Fruit fly (Drosophila melanogaster): ENCODE results near the gene BG642312.

Gene BG642312

DNA sequence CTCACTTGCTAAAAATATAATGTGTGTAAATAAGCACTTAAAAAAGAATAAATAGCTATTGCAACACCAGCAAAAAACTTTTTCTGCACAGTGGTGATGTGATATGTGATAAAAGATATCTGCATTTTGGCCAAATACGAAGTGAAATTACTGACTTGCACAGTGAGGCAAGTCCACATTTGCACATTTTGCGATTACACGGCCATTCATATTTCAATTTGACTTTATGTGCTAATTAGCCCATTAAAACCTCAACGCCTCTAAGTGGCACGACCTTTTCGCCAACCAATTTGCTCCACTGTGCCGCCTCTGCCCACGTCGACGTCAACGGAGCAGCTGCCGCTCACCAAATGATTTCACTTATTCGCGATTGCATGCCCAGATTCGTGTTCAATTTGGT, 13.0 kb downstream of the BG642312 start, which contains the start of gene CG33946 (continued):
- TF ChIP-seq mam (GFP tag; optimal IDR thresholded peaks at IDR 0.05) (peak; percentile 5), CG1647 (GFP tag; optimal IDR thresholded peaks at IDR 0.05) (no peak), CG16813 (GFP tag; IDR thresholded peaks at IDR 0.05; ENCODE audit: partially characterized antibody) (no peak), ac (GFP tag; optimal IDR thresholded peaks at IDR 0.05) (no peak), amos (GFP tag; IDR thresholded peaks at IDR 0.05; ENCODE audit: partially characterized antibody) (no peak), CG3163 (GFP tag; optimal IDR thresholded peaks at IDR 0.05) (no peak), CG8281 (tag; optimal IDR thresholded peaks at IDR 0.05) (no peak), aop (GFP tag; IDR thresholded peaks at IDR 0.05) (no peak), gsb-n (tag; optimal IDR thresholded peaks at IDR 0.05) (no peak), corto (GFP tag; optimal IDR thresholded peaks at IDR 0.05) (no peak), fd102C (GFP tag; optimal IDR thresholded peaks at IDR 0.05) (no peak), CG18619 (GFP tag; optimal IDR thresholded peaks at IDR 0.05) (no peak), CG10979 (tag; optimal IDR thresholded peaks at IDR 0.05) (peak; percentile 20), Usf (GFP tag; optimal IDR thresholded peaks at IDR 0.05) (peak; percentile 3), CG13123 (GFP tag; optimal IDR thresholded peaks at IDR 0.05) (no peak), toy (GFP tag; IDR thresholded peaks at IDR 0.05) (no peak), Trl (optimal IDR thresholded peaks at IDR 0.05) (no peak), Trl (GFP tag; optimal IDR thresholded peaks at IDR 0.05) (no peak), btn (GFP tag; optimal IDR thresholded peaks at IDR 0.05) (no peak), NFAT (GFP tag; IDR thresholded peaks at IDR 0.05) (no peak), Awh (GFP tag; IDR thresholded peaks at IDR 0.05) (0 out of 2 replicates have a peak, but pooled peaks have one; percentile 8), pan (optimal IDR thresholded peaks at IDR 0.05) (no peak), pan (GFP tag; optimal IDR thresholded peaks at IDR 0.05 in 1 of 2, IDR thresholded peaks at IDR 0.05 in 1 of 2) (peak in 1 of 2 experiments; percentile 55), ind (GFP tag; optimal IDR thresholded peaks at IDR 0.05) (peak; percentile 2), CG8944 (GFP tag; optimal IDR thresholded peaks at IDR 0.05) (peak; percentile 32), slp2 (GFP tag; optimal IDR thresholded peaks at IDR 0.05) (no peak), caup (GFP tag; optimal IDR thresholded peaks at IDR 0.05; ENCODE audit: severe bottlenecking) (no peak), CG7963 (GFP tag; IDR thresholded peaks at IDR 0.05; ENCODE audit: partially characterized antibody) (no peak), CG33557 (GFP tag; optimal IDR thresholded peaks at IDR 0.05) (no peak), Spps (tag; optimal IDR thresholded peaks at IDR 0.05) (no peak), dimm (GFP tag; IDR thresholded peaks at IDR 0.05) (no peak), Hr78 (GFP tag; optimal IDR thresholded peaks at IDR 0.05) (no peak), CG31224 (GFP tag; IDR thresholded peaks at IDR 0.05) (no peak), CG15601 (tag; optimal IDR thresholded peaks at IDR 0.05) (no peak), inv (GFP tag; IDR thresholded peaks at IDR 0.05; ENCODE audit: partially characterized antibody) (no peak), CG11696 (GFP tag; IDR thresholded peaks at IDR 0.05) (no peak), CG2889 (GFP tag; IDR thresholded peaks at IDR 0.05) (no peak), CG3281 (GFP tag; optimal IDR thresholded peaks at IDR 0.05) (no peak), CG32772 (GFP tag; IDR thresholded peaks at IDR 0.05) (peak; percentile 26; the same call in 1 of the 2 replicates), Poxn (GFP tag; IDR thresholded peaks at IDR 0.05) (no peak), CG6272 (GFP tag; IDR thresholded peaks at IDR 0.05) (no peak), CG1529 (GFP tag; optimal IDR thresholded peaks at IDR 0.05) (no peak), Xrp1 (GFP tag; IDR thresholded peaks at IDR 0.05) (peak; percentile 53; the same call in 1 of the 2 replicates), CG12299 (tag; optimal IDR thresholded peaks at IDR 0.05) (no peak), CG17612 (GFP tag; IDR thresholded peaks at IDR 0.05) (no peak), al (GFP tag; IDR thresholded peaks at IDR 0.05) (no peak), Bgb (GFP tag; IDR thresholded peaks at IDR 0.05; ENCODE audit: partially characterized antibody) (no peak), CG4404 (GFP tag; IDR thresholded peaks at IDR 0.05) (peak; percentile 54), wor (GFP tag; IDR thresholded peaks at IDR 0.05) (no peak), sima (GFP tag; optimal IDR thresholded peaks at IDR 0.05) (no peak), CG15269 (tag; optimal IDR thresholded peaks at IDR 0.05) (no peak), jing (GFP tag; optimal IDR thresholded peaks at IDR 0.05) (peak; percentile 1)
